Worm (Caenorhabditis elegans): ENCODE measurements around the gene slc-17.1.
"Not testable (repeated sequence)": the region's sequence is repeated elsewhere in the genome, so short reads cannot be mapped to it uniquely, and the experiment has no call there.

slc-17.1 gene

DNA sequence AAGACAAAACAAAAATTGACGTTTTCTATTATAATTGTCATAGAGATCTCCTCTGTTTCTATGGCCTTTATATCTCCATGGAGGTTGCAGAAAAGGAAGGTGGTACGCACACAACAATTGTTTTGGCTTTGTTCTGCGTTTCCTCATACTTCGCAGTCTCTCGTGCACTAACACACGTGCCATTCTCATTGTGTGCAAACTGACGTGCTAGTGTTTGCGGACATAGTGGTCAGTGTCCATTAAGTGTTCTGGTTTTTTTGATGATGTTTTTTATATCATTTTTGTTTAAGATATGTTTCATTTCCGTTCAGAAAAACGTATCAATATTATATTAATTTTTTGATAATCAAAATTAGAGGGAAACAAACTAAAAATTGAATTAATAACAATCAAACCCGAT lies 13.3 kb downstream of the slc-17.1 start, which contains the start of gene C36E6.2:
TSS of gene C36E6.2 (plus strand) at position 261 of the 400 bp plus-strand sequence.
- TF ChIP-seq egl-44 (GFP tag; IDR thresholded peaks at IDR 0.05): no peak
- TF ChIP-seq ztf-25 (GFP tag; IDR thresholded peaks at IDR 0.05): no peak
- TF ChIP-seq ceh-27 (GFP tag; optimal IDR thresholded peaks at IDR 0.05): peak; percentile 65
- TF ChIP-seq snpc-4 (GFP tag; optimal IDR thresholded peaks at IDR 0.05): no peak
- peak in 1 of 4 experiments; percentile 39 for TF ChIP-seq snpc-4 (tag; optimal IDR thresholded peaks at IDR 0.05)
- peak; percentile 70 for TF ChIP-seq lin-40 (tag; optimal IDR thresholded peaks at IDR 0.05)
- no peak for TF ChIP-seq Y95B8A.8 (GFP tag; IDR thresholded peaks at IDR 0.05)
- TF ChIP-seq K11D2.4 (GFP tag; IDR thresholded peaks at IDR 0.05): 0 out of 2 replicates have a peak, but pooled peaks have one; percentile 30
- TF ChIP-seq pbrm-1 (GFP tag; IDR thresholded peaks at IDR 0.05): no peak
- peak; percentile 26 for TF ChIP-seq tbp1 (GFP tag; optimal IDR thresholded peaks at IDR 0.05)
- peak; percentile 33 for TF ChIP-seq attf-5 (GFP tag; optimal IDR thresholded peaks at IDR 0.05)
- 0 out of 2 replicates have a peak, but pooled peaks have one; percentile 16 for TF ChIP-seq egl-18 (GFP tag; IDR thresholded peaks at IDR 0.05)
- TF ChIP-seq ceh-100 (GFP tag; IDR thresholded peaks at IDR 0.05): no peak
- TF ChIP-seq nhr-90 (tag; optimal IDR thresholded peaks at IDR 0.05): no peak
- peak; percentile 86 for TF ChIP-seq hmg-1.2 (GFP tag; IDR thresholded peaks at IDR 0.05)
- TF ChIP-seq hlh-26 (GFP tag; conservative IDR thresholded peaks at IDR 0.05): no peak
- TF ChIP-seq rpc-1 (optimal IDR thresholded peaks at IDR 0.05): no peak
- no peak for TF ChIP-seq rpc-1 (tag; optimal IDR thresholded peaks at IDR 0.05)
- no peak for TF ChIP-seq madf-6 (GFP tag; IDR thresholded peaks at IDR 0.05)
- TF ChIP-seq F23B12.7 (tag; optimal IDR thresholded peaks at IDR 0.05; ENCODE audit: insufficient read depth): peak; percentile 15
- peak; percentile 15 for TF ChIP-seq K12H6.12 (tag; optimal IDR thresholded peaks at IDR 0.05)
- peak; percentile 27 for TF ChIP-seq nhr-80 (tag; optimal IDR thresholded peaks at IDR 0.05)
- TF ChIP-seq ama-1 (optimal IDR thresholded peaks at IDR 0.05): no peak
- TF ChIP-seq ama-1 (GFP tag; optimal IDR thresholded peaks at IDR 0.05): no peak
- TF ChIP-seq ccch-3 (GFP tag; optimal IDR thresholded peaks at IDR 0.05): no peak
- TF ChIP-seq athp-1 (tag; optimal IDR thresholded peaks at IDR 0.05): no peak

DNA sequence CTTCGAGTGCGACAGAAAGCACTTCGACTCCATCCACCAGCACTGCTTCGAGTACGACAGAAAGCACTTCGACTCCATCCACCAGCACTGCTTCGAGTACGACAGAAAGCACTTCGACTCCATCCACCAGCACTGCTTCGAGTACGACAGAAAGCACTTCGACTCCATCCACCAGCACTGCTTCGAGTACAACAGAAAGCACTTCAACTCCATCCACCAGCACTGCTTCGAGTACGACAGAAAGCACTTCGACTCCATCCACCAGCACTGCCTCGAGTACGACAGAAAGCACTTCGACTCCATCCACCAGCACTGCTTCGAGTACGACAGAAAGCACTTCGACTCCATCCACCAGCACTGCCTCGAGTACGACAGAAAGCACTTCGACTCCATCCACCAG lies 17.5 kb downstream of the slc-17.1 start:
- peak; percentile 77; the same call in 1 of the 2 replicates for TF ChIP-seq madf-3 (GFP tag; IDR thresholded peaks at IDR 0.05)
- 0 out of 2 replicates have a peak, but pooled peaks have one; percentile 23 for TF ChIP-seq egrh-3 (GFP tag; IDR thresholded peaks at IDR 0.05)

DNA sequence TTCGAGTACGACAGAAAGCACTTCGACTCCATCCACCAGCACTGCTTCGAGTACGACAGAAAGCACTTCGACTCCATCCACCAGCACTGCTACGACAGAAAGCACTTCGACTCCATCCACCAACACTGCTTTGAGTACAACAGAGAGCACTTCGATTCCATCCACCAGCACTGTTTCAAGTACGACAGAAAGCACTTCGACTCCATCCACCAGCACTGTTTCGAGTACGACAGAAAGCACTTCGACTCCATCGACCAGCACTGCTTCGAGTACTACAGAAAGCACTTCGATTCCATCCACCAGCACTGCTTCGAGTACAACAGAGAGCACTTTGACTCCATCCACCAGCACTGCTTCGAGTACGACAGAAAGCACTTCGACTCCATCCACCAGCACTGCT lies 19.5 kb downstream of the slc-17.1 start:
- TF ChIP-seq bed-1 (GFP tag; IDR thresholded peaks at IDR 0.05) (0 out of 2 replicates have a peak, but pooled peaks have one; percentile 21), aptf-3 (GFP tag; IDR thresholded peaks at IDR 0.05) (peak; percentile 71; the same call in 1 of the 2 replicates), egl-18 (GFP tag; IDR thresholded peaks at IDR 0.05) (0 out of 2 replicates have a peak, but pooled peaks have one; percentile 48), egl-44 (GFP tag; IDR thresholded peaks at IDR 0.05) (0 out of 2 replicates have a peak, but pooled peaks have one; percentile 60), nhr-120 (GFP tag; IDR thresholded peaks at IDR 0.05) (0 out of 2 replicates have a peak, but pooled peaks have one; percentile 19), nfya-2 (GFP tag; IDR thresholded peaks at IDR 0.05) (0 out of 2 replicates have a peak, but pooled peaks have one; percentile 32), pbrm-1 (GFP tag; IDR thresholded peaks at IDR 0.05) (0 out of 2 replicates have a peak, but pooled peaks have one; percentile 42), ceh-58 (GFP tag; IDR thresholded peaks at IDR 0.05) (peak; percentile 91; the same call in 1 of the 2 replicates), aptf-2 (GFP tag; conservative IDR thresholded peaks at IDR 0.05) (peak; percentile 38; the same call in 1 of the 2 replicates), madf-6 (GFP tag; IDR thresholded peaks at IDR 0.05) (0 out of 2 replicates have a peak, but pooled peaks have one; percentile 13)

DNA sequence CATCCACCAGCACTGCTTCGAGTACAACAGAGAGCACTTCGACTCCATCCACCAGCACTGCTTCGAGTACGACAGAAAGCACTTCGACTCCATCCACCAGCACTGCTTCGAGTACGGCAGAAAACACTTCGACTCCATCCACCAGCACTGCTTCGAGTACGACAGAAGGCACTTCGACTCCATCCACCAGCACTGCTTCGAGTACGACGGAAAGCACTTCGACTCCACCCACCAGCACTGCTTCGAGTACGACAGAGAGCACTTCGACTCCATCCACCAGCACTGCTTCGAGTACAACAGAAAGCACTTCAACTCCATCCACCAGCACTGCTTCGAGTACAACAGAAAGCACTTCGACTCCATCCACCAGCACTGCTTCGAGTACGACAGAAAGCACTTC lies 20.0 kb downstream of the slc-17.1 start:
- TF ChIP-seq pbrm-1 (GFP tag; IDR thresholded peaks at IDR 0.05): 0 out of 2 replicates have a peak, but pooled peaks have one; percentile 12
- TF ChIP-seq let-526 (GFP tag; IDR thresholded peaks at IDR 0.05): peak; percentile 13
- peak; percentile 41; the same call in 1 of the 2 replicates for TF ChIP-seq ztf-25 (GFP tag; IDR thresholded peaks at IDR 0.05)
- TF ChIP-seq sea-2 (GFP tag; IDR thresholded peaks at IDR 0.05): 0 out of 2 replicates have a peak, but pooled peaks have one; percentile 69
- TF ChIP-seq Y56A3A.18 (GFP tag; IDR thresholded peaks at IDR 0.05): 0 out of 2 replicates have a peak, but pooled peaks have one; percentile 59
- peak; percentile 64 for TF ChIP-seq rcor-1 (GFP tag; IDR thresholded peaks at IDR 0.05)
- peak; percentile 36; the same call in 1 of the 2 replicates for TF ChIP-seq Y53G8AR.9 (GFP tag; conservative IDR thresholded peaks at IDR 0.05)
- peak; percentile 90; the same call in 1 of the 2 replicates for TF ChIP-seq ceh-58 (GFP tag; IDR thresholded peaks at IDR 0.05)
- TF ChIP-seq cebp-1 (GFP tag; IDR thresholded peaks at IDR 0.05): peak; percentile 39; the same call in 1 of the 2 replicates
- TF ChIP-seq cebp-1 (tag; optimal IDR thresholded peaks at IDR 0.05): not testable (repeated sequence)
- 0 out of 2 replicates have a peak, but pooled peaks have one; percentile 41 for TF ChIP-seq nfyb-1 (GFP tag; IDR thresholded peaks at IDR 0.05)
- peak; percentile 87; the same call in 1 of the 2 replicates for TF ChIP-seq bed-1 (GFP tag; IDR thresholded peaks at IDR 0.05)
- peak; percentile 30; the same call in 1 of the 2 replicates for TF ChIP-seq dox-1 (GFP tag; IDR thresholded peaks at IDR 0.05)
- peak; percentile 86 for TF ChIP-seq egl-18 (GFP tag; IDR thresholded peaks at IDR 0.05)
- TF ChIP-seq Y95B8A.8 (GFP tag; IDR thresholded peaks at IDR 0.05): peak; percentile 57
- peak; percentile 71; the same call in 1 of the 2 replicates for TF ChIP-seq hsf-1 (GFP tag; IDR thresholded peaks at IDR 0.05)

Data from whole organism, young adult.